Fruit fly (Drosophila melanogaster) whole organism, wandering third instar larva: Measurements from ENCODE around the gene CG31819.

Experiments used
- Sp1 ChIP-seq: fragments of 200-800 bp; sonication (Bioruptor generic); optimal IDR thresholded peaks from 3 replicates; lab custom pipeline; 2019; ENCODE audit warnings: missing biosample characterization, mild to moderate bottlenecking, missing genetic modification characterization, moderate library complexity
- br ChIP-seq: fragments of 200-800 bp; sonication (Bioruptor generic); optimal IDR thresholded peaks from 2 replicates; lab custom pipeline; 2016; ENCODE audit warnings: missing biosample characterization, missing genetic modification characterization
- ey ChIP-seq: fragments of 200-800 bp; sonication (Bioruptor generic); optimal IDR thresholded peaks from 2 replicates; lab custom pipeline; 2016; ENCODE audit warnings: missing biosample characterization, missing genetic modification characterization
- jim ChIP-seq: fragments of 175-275, 200-325 bp; sonication (Bioruptor generic); optimal IDR thresholded peaks from 2 replicates; lab custom pipeline; 2016; ENCODE audit warnings: missing biosample characterization, mild to moderate bottlenecking, missing genetic modification characterization
- psq ChIP-seq: fragments of 200-800 bp; sonication (Bioruptor generic); optimal IDR thresholded peaks from 3 replicates; lab custom pipeline; 2017; ENCODE audit warnings: missing biosample characterization, mild to moderate bottlenecking, missing genetic modification characterization, moderate library complexity

DNA sequence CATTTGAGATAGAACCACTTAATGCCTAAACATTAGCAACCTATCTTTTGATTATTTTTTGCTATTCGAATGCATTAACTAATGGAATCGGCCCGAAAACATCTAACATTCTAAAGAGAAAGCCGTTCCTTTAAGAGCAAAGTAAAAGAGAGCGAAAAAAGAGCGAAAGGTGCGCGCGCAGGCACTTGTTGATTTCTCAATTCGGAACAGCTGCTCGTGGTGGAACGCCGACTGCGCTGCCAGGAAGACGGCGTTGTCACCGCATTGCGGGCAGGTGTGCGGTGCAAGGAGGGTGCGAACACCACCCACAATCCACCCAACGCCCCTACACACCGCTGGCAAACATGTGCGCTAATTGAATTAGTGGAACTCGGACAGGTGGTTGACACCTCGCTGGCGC is 23.6 kb downstream of the CG31819 start:
- TF ChIP-seq psq (GFP tag; lab: Kevin White, UChicago) = no peak
- TF ChIP-seq br (GFP tag; lab: Kevin White, UChicago) = no peak
- no peak for TF ChIP-seq ey (GFP tag; lab: Kevin White, UChicago)
- TF ChIP-seq jim (GFP tag; lab: Kevin White, UChicago) = no peak
- TF ChIP-seq Sp1 (GFP tag; lab: Kevin White, UChicago) = no peak
